Worm (Caenorhabditis elegans) whole organism, mixed stage, embryonic: ENCODE results near the gene clec-175.

Experiments used
- bed-3 ChIP-seq: fragments of 200-800 bp; sonication (Bioruptor generic); optimal IDR thresholded peaks from 3 replicates; lab custom pipeline; 2018; ENCODE audit warnings: mild to moderate bottlenecking, missing genetic modification characterization, moderate library complexity, missing compliant biosample characterization
- blmp-1 ChIP-seq: fragments of 150-350 bp; optimal IDR thresholded peaks from 2 replicates; lab custom pipeline; 2014; ENCODE audit warnings: missing biosample characterization, missing genetic modification characterization
- ces-1 ChIP-seq: fragments of 150-350 bp; optimal IDR thresholded peaks from 2 replicates; lab custom pipeline; 2014; ENCODE audit warnings: missing biosample characterization, missing genetic modification reagents, missing genetic modification characterization
- elt-3 ChIP-seq: fragments of 150-350 bp; optimal IDR thresholded peaks from 2 replicates; lab custom pipeline; 2014; ENCODE audit warnings: missing biosample characterization, missing genetic modification characterization
- lin-13 ChIP-seq: fragments of 150-350 bp; optimal IDR thresholded peaks from 2 replicates; lab custom pipeline; 2014; ENCODE audit warnings: missing biosample characterization, missing genetic modification characterization
- mab-5 ChIP-seq: fragments of 150-350 bp; optimal IDR thresholded peaks from 2 replicates; lab custom pipeline; 2014; ENCODE audit warnings: missing biosample characterization, missing genetic modification characterization
- nhr-12 ChIP-seq: fragments of 150-350 bp; optimal IDR thresholded peaks from 2 replicates; lab custom pipeline; 2014; ENCODE audit warnings: missing biosample characterization, missing genetic modification characterization
- pha-4 ChIP-seq: fragments of 150-350 bp; optimal IDR thresholded peaks from 2 replicates; lab custom pipeline; 2018; ENCODE audit warnings: missing biosample characterization, missing genetic modification reagents, missing genetic modification characterization
- sptf-1 ChIP-seq: sonication (generic microtip); optimal IDR thresholded peaks from 2 replicates; lab custom pipeline; 2017; ENCODE audit warnings: mild to moderate bottlenecking, missing genetic modification characterization, moderate library complexity, missing compliant biosample characterization
- tbx-8 ChIP-seq: fragments of 200-800 bp; sonication (Bioruptor generic); optimal IDR thresholded peaks from 2 replicates; lab custom pipeline; 2018; ENCODE audit warnings: mild to moderate bottlenecking, missing genetic modification characterization, moderate library complexity, missing compliant biosample characterization
- unc-120 ChIP-seq: sonication (generic microtip); optimal IDR thresholded peaks from 2 replicates; lab custom pipeline; 2017; ENCODE audit warnings: missing genetic modification characterization, missing compliant biosample characterization; ENCODE audit not compliant: poor library complexity, severe bottlenecking

DNA sequence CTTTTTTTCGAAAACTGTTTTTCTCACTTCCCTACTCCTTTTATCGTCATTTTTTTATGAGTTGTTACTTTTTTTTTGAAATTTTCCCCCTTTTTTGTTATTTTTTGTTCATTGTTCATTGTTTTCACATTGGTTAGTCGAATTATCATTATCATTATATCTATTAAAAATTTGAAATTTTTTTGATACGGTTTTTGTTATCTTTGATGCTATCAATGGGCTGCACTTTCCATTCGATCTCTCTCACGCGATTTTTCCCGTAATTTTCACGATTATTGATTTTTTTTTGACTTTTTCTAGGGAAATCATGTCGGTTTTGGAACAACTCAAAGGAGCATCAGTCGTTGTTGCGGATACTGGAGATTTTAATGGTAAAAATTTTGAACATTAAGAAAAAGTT lies 35.8 kb upstream of the clec-175 start, which contains the start of gene tald-1:
- TF ChIP-seq elt-3 (tag; lab: Kevin White, UChicago) (no peak), pha-4 (no peak), lin-13 (no peak), tbx-8 (no peak), mab-5 (no peak), blmp-1 (tag; lab: Kevin White, UChicago) (no peak), ces-1 (no peak), sptf-1 (tag; lab: Kevin White, UChicago) (no peak), nhr-12 (tag; lab: Kevin White, UChicago) (no peak), unc-120 (no peak), bed-3 (GFP tag; lab: Kevin White, UChicago) (no peak)
